Worm (Caenorhabditis elegans) whole organism, mixed stage, embryonic: Measurements from ENCODE around the gene hum-5.

Source experiments
- ceh-39 ChIP-seq: fragments of 150-350 bp; optimal IDR thresholded peaks from 2 replicates; lab custom pipeline; 2014; ENCODE audit warnings: missing biosample characterization, missing genetic modification characterization
- ceh-43 ChIP-seq: fragments of 200-800 bp; sonication (Bioruptor generic); optimal IDR thresholded peaks from 2 replicates; lab custom pipeline; 2018; ENCODE audit warnings: mild to moderate bottlenecking, missing genetic modification characterization, moderate library complexity, missing compliant biosample characterization
- ceh-83 ChIP-seq: fragments of 200-800 bp; sonication (Bioruptor generic); optimal IDR thresholded peaks from 2 replicates; lab custom pipeline; 2018; ENCODE audit warnings: mild to moderate bottlenecking, missing genetic modification characterization, missing compliant biosample characterization
- ces-1 ChIP-seq: fragments of 150-350 bp; optimal IDR thresholded peaks from 2 replicates; lab custom pipeline; 2014; ENCODE audit warnings: missing biosample characterization, missing genetic modification reagents, missing genetic modification characterization
- drap-1 ChIP-seq: fragments of 200-800 bp; sonication (Bioruptor generic); optimal IDR thresholded peaks from 3 replicates; lab custom pipeline; 2018; ENCODE audit warnings: mild to moderate bottlenecking, missing genetic modification characterization, missing compliant biosample characterization
- hlh-1 ChIP-seq: fragments of 150-350 bp; optimal IDR thresholded peaks from 2 replicates; lab custom pipeline; 2014; ENCODE audit warnings: missing biosample characterization, missing genetic modification reagents, missing genetic modification characterization
- lin-13 ChIP-seq: fragments of 150-350 bp; optimal IDR thresholded peaks from 2 replicates; lab custom pipeline; 2014; ENCODE audit warnings: missing biosample characterization, missing genetic modification characterization
- lin-32 ChIP-seq: fragments of 200-800 bp; sonication (Bioruptor generic); optimal IDR thresholded peaks from 2 replicates; lab custom pipeline; 2018; ENCODE audit warnings: mild to moderate bottlenecking, missing genetic modification characterization, missing compliant biosample characterization
- mab-5 ChIP-seq: fragments of 150-350 bp; optimal IDR thresholded peaks from 2 replicates; lab custom pipeline; 2014; ENCODE audit warnings: missing biosample characterization, missing genetic modification characterization
- mls-2 ChIP-seq: sonication (generic microtip); optimal IDR thresholded peaks from 2 replicates; lab custom pipeline; 2016; ENCODE audit warnings: mild to moderate bottlenecking, missing genetic modification characterization, moderate library complexity, missing compliant biosample characterization
- nhr-237 ChIP-seq: fragments of 150-350 bp; optimal IDR thresholded peaks from 2 replicates; lab custom pipeline; 2014; ENCODE audit warnings: missing biosample characterization, missing genetic modification characterization
- nhr-28 ChIP-seq: fragments of 150-350 bp; optimal IDR thresholded peaks from 2 replicates; lab custom pipeline; 2014; ENCODE audit warnings: missing biosample characterization, missing genetic modification characterization
- sptf-1 ChIP-seq: sonication (generic microtip); optimal IDR thresholded peaks from 2 replicates; lab custom pipeline; 2017; ENCODE audit warnings: mild to moderate bottlenecking, missing genetic modification characterization, moderate library complexity, missing compliant biosample characterization
- tbx-8 ChIP-seq: fragments of 200-800 bp; sonication (Bioruptor generic); optimal IDR thresholded peaks from 2 replicates; lab custom pipeline; 2018; ENCODE audit warnings: mild to moderate bottlenecking, missing genetic modification characterization, moderate library complexity, missing compliant biosample characterization
- unc-120 ChIP-seq: sonication (generic microtip); optimal IDR thresholded peaks from 2 replicates; lab custom pipeline; 2017; ENCODE audit warnings: missing genetic modification characterization, missing compliant biosample characterization; ENCODE audit not compliant: poor library complexity, severe bottlenecking
- unc-62 ChIP-seq: fragments of 150-350 bp; optimal IDR thresholded peaks from 2 replicates; lab custom pipeline; 2014; ENCODE audit warnings: missing biosample characterization, missing genetic modification reagents, missing genetic modification characterization
- zip-8 ChIP-seq: fragments of 150-350 bp; optimal IDR thresholded peaks from 2 replicates; lab custom pipeline; 2014; ENCODE audit warnings: missing biosample characterization, missing genetic modification characterization
- ztf-11 ChIP-seq: fragments of 150-350 bp; optimal IDR thresholded peaks from 2 replicates; lab custom pipeline; 2014; ENCODE audit warnings: missing biosample characterization, missing genetic modification characterization

hum-5 gene

ce11 chrIII:3987759-3988158 lies 48.9 kb downstream of the hum-5 start, which contains the start of gene C36E8.6:
Gene C36E8.6 (plus strand): TSS chrIII:3988059.
- TF ChIP-seq mls-2 (tag; lab: Kevin White, UChicago) = no peak

DNA sequence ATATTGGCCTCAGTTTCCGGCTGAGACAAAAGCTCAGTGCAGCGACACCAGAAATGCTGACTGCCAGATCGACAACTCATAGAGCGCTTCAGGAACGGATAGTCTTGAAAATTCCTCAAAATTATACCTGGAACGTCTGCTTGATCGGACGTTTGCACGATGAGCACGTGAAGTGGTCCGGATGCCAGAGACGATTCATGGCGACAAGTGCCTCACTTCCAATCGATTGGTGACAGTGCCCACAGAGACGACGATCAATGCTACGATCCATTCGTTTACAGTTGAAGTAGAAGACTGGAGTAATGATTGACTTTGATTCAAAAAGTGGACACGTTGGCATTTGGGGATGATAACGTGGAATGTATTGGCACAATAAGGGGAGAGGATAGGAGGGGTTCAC lies 50.3 kb downstream of the hum-5 start, which contains the start of gene Y1A5A.1:
Gene Y1A5A.1, minus strand, starts transcription at position 294 of the 400 bp plus-strand sequence.
- no peak for TF ChIP-seq drap-1 (GFP tag; lab: Kevin White, UChicago)
- TF ChIP-seq unc-120 (tag; lab: Kevin White, UChicago) = no peak
- no peak for TF ChIP-seq lin-13 (tag; lab: Kevin White, UChicago)
- TF ChIP-seq nhr-237 = no peak
- no peak for TF ChIP-seq ceh-43 (GFP tag; lab: Kevin White, UChicago)
- no peak for TF ChIP-seq ceh-39
- no peak for TF ChIP-seq lin-32 (GFP tag; lab: Kevin White, UChicago)
- TF ChIP-seq nhr-28 (tag; lab: Kevin White, UChicago) = no peak
- no peak for TF ChIP-seq sptf-1 (tag; lab: Kevin White, UChicago)
- TF ChIP-seq zip-8 = no peak
- no peak for TF ChIP-seq hlh-1 (tag; lab: Kevin White, UChicago)
- no peak for TF ChIP-seq unc-62

DNA sequence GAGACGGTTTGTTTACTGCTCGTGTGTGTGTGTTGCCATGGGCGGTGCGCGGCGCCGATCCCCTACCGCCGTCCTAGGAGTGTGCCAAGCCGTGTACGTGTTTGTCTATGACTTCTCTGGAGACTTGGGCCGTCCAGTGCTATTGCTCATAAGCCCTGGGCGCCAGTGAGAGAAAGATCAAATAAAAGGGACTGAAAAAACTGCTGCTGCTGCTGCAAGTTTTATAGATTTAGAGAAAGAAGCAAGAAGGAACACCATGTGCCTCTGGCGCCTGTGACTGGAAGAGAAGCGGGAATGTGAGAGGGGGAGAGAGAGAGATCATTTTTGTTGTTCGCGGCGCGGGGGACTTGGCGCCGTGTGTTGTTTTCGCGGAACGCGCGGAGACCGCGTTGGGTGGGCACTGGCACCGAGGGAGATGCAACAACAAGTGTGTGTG lies 52.6 kb downstream of the hum-5 start:
- peak; percentile 25 for TF ChIP-seq unc-120 (tag; lab: Kevin White, UChicago)
- no peak for TF ChIP-seq mab-5 (tag; lab: Kevin White, UChicago)
- no peak for TF ChIP-seq ceh-83
- no peak for TF ChIP-seq tbx-8 (GFP tag; lab: Kevin White, UChicago)

DNA sequence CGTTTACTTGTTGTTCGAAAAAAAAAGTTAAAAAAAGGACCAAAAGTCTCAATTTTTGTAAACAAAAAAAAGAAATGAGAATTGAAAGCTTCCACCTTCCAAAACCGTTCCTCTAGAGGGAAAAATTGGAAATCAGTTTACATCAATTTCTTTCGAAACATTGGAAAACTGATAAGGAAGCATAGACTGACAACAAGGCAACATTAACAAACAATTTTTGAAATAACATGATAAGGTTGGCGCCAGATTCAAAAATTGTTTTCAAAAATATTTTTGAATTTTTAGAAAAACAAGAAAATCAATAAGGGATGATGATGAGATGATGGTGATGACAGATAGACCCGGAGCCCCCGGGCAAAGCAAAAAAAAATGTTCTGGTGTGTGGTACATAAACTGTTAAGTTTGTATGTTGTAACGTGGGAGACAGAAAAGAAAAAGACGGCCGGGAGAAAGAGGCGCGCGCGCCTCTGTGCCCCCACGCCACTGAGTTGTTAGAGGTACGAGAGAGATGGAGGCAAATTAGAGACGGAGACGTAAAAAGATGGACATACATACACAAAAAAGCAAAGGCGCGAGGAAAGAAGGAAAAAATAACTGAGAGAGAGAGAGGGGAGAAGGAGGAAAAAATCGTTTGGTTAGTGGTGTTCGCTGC lies 56.5 kb downstream of the hum-5 start:
- no peak for TF ChIP-seq ces-1 (GFP tag; lab: Kevin White, UChicago)
- no peak for TF ChIP-seq ztf-11 (tag; lab: Kevin White, UChicago)
